Fruit fly (Drosophila melanogaster): Measurements from ENCODE around the gene Coq2.
A peak's percentile ranks its signal among the peaks of the same experiment; 100 is the strongest.

Coq2 gene

dm6 chr3R:8282727-8283126 is 33.6 kb downstream of the Coq2 start:
- TF ChIP-seq Hr96 (GFP tag; optimal IDR thresholded peaks at IDR 0.05): no peak
- TF ChIP-seq CG33017 (tag; optimal IDR thresholded peaks at IDR 0.05): no peak
- TF ChIP-seq ovo (GFP tag; optimal IDR thresholded peaks at IDR 0.05): no peak
- TF ChIP-seq CG7101 (tag; optimal IDR thresholded peaks at IDR 0.05): no peak

- TF ChIP-seq cnc (optimal IDR thresholded peaks at IDR 0.05) (no peak), CG7101 (tag; optimal IDR thresholded peaks at IDR 0.05) (no peak), CG7045 (GFP tag; optimal IDR thresholded peaks at IDR 0.05) (no peak), cic (GFP tag; optimal IDR thresholded peaks at IDR 0.05) (no peak), CG12768 (GFP tag; optimal IDR thresholded peaks at IDR 0.05) (no peak), CG33017 (tag; optimal IDR thresholded peaks at IDR 0.05) (no peak), tj (GFP tag; optimal IDR thresholded peaks at IDR 0.05) (no peak)
These were observed 36.4 kb downstream of the Coq2 start for dm6 chr3R:8279970-8280369.

- no peak for TF ChIP-seq bab1 (GFP tag; optimal IDR thresholded peaks at IDR 0.05)
- no peak for TF ChIP-seq Clk (GFP tag; optimal IDR thresholded peaks at IDR 0.05)
- no peak for TF ChIP-seq CG33017 (tag; optimal IDR thresholded peaks at IDR 0.05)
- TF ChIP-seq CG14711 (tag; optimal IDR thresholded peaks at IDR 0.05): no peak
- TF ChIP-seq kay (GFP tag; ENCODE audit: borderline replicate concordance): no peak
- no peak for TF ChIP-seq CG7045 (GFP tag; optimal IDR thresholded peaks at IDR 0.05)
- TF ChIP-seq tj (GFP tag; optimal IDR thresholded peaks at IDR 0.05): no peak
- no peak for TF ChIP-seq ovo (GFP tag; optimal IDR thresholded peaks at IDR 0.05)
- no peak for TF ChIP-seq pad (GFP tag; optimal IDR thresholded peaks at IDR 0.05)
- no peak for TF ChIP-seq Mnt (GFP tag; optimal IDR thresholded peaks at IDR 0.05)
- TF ChIP-seq Hr96 (GFP tag; optimal IDR thresholded peaks at IDR 0.05): no peak
- no peak for TF ChIP-seq Crg-1 (GFP tag; optimal IDR thresholded peaks at IDR 0.05)
- no peak for TF ChIP-seq cnc (optimal IDR thresholded peaks at IDR 0.05)
- TF ChIP-seq CG12768 (GFP tag; optimal IDR thresholded peaks at IDR 0.05): no peak
- TF ChIP-seq CG7101 (tag; optimal IDR thresholded peaks at IDR 0.05): no peak
These were observed 38.6 kb downstream of the Coq2 start, which contains the start of gene ato for dm6 chr3R:8277494-8278293. TSS of gene ato (plus strand) at chr3R:8278052.

dm6 chr3R:8275031-8275430 is 41.3 kb downstream of the Coq2 start:
- no peak for TF ChIP-seq CG5204 (GFP tag; optimal IDR thresholded peaks at IDR 0.05)
- no peak for TF ChIP-seq CG33017 (tag; optimal IDR thresholded peaks at IDR 0.05)
- no peak for TF ChIP-seq Clk (GFP tag; optimal IDR thresholded peaks at IDR 0.05)
- no peak for TF ChIP-seq bab1 (GFP tag; optimal IDR thresholded peaks at IDR 0.05)
- TF ChIP-seq cic (GFP tag; optimal IDR thresholded peaks at IDR 0.05): no peak
- no peak for TF ChIP-seq toe (GFP tag; optimal IDR thresholded peaks at IDR 0.05)
- TF ChIP-seq CG7101 (tag; optimal IDR thresholded peaks at IDR 0.05): no peak
- TF ChIP-seq pad (GFP tag; optimal IDR thresholded peaks at IDR 0.05): no peak
- TF ChIP-seq CG12768 (GFP tag; optimal IDR thresholded peaks at IDR 0.05): no peak
- no peak for TF ChIP-seq CG1620 (GFP tag; optimal IDR thresholded peaks at IDR 0.05)
- no peak for TF ChIP-seq kay (GFP tag; ENCODE audit: borderline replicate concordance)
- TF ChIP-seq CG7045 (GFP tag; optimal IDR thresholded peaks at IDR 0.05): no peak
- TF ChIP-seq Hr96 (GFP tag; optimal IDR thresholded peaks at IDR 0.05): no peak
- TF ChIP-seq cnc (optimal IDR thresholded peaks at IDR 0.05): no peak
- no peak for TF ChIP-seq Mnt (GFP tag; optimal IDR thresholded peaks at IDR 0.05)
- no peak for TF ChIP-seq CG14711 (tag; optimal IDR thresholded peaks at IDR 0.05)
- TF ChIP-seq tj (GFP tag; optimal IDR thresholded peaks at IDR 0.05): no peak
- TF ChIP-seq CG11617 (GFP tag; optimal IDR thresholded peaks at IDR 0.05): no peak
- no peak for TF ChIP-seq ovo (GFP tag; optimal IDR thresholded peaks at IDR 0.05)

- TF ChIP-seq Clk (GFP tag; optimal IDR thresholded peaks at IDR 0.05) (no peak), CG14711 (tag; optimal IDR thresholded peaks at IDR 0.05) (no peak), Crg-1 (GFP tag; optimal IDR thresholded peaks at IDR 0.05) (no peak)
These were observed 43.7 kb downstream of the Coq2 start for dm6 chr3R:8272573-8273165.

- TF ChIP-seq CG14711 (tag; optimal IDR thresholded peaks at IDR 0.05): no peak
- TF ChIP-seq CG7101 (tag; optimal IDR thresholded peaks at IDR 0.05): peak; percentile 4
- TF ChIP-seq toe (GFP tag; optimal IDR thresholded peaks at IDR 0.05): no peak
- TF ChIP-seq bab1 (GFP tag; optimal IDR thresholded peaks at IDR 0.05): peak; percentile 56
- TF ChIP-seq Mnt (GFP tag; optimal IDR thresholded peaks at IDR 0.05): peak; percentile 100
These were observed 46.6 kb downstream of the Coq2 start, which contains the start of gene CG9630 for dm6 chr3R:8269740-8270139. TSS of gene CG9630 (minus strand) at chr3R:8269896.

Data from whole organism, adult.